Worm (Caenorhabditis elegans) whole organism, young adult: ENCODE results near the gene pals-21.

Experiments
- B0261.1 ChIP-seq: sonication (generic microtip); optimal IDR thresholded peaks from 2 replicates; lab custom pipeline; 2016; ENCODE audit warnings: mild to moderate bottlenecking, missing genetic modification characterization, moderate library complexity, missing compliant biosample characterization
- D2030.7 ChIP-seq: fragments of 200-800 bp; sonication (Bioruptor generic); IDR thresholded peaks from 2 replicates; pipeline ENCODE4 v1.3.6; 2022; ENCODE audit warnings: missing genetic modification reagents, missing genetic modification characterization, missing compliant biosample characterization
- F10E7.11 ChIP-seq: sonication (generic microtip); optimal IDR thresholded peaks from 2 replicates; lab custom pipeline; 2017; ENCODE audit warnings: mild to moderate bottlenecking, missing genetic modification characterization, moderate library complexity, missing compliant biosample characterization
- F22D6.2 ChIP-seq: sonication (generic microtip); optimal IDR thresholded peaks from 2 replicates; lab custom pipeline; 2016; ENCODE audit warnings: mild to moderate bottlenecking, missing genetic modification characterization, missing compliant biosample characterization
- F37B4.10 ChIP-seq: fragments of 200-800 bp; sonication (Bioruptor generic); IDR thresholded peaks from 2 replicates; pipeline ENCODE4 v1.3.6; 2022; ENCODE audit warnings: missing genetic modification characterization, missing compliant biosample characterization
- K11D2.4 ChIP-seq: fragments of 200-800 bp; sonication (Bioruptor generic); IDR thresholded peaks from 2 replicates; pipeline ENCODE4 v1.3.6; 2022; ENCODE audit warnings: missing genetic modification reagents, missing genetic modification characterization, missing compliant biosample characterization
- Y56A3A.18 ChIP-seq: fragments of 200-800 bp; sonication (Bioruptor generic); IDR thresholded peaks from 2 replicates; pipeline ENCODE4 v1.3.6; 2022; ENCODE audit warnings: missing genetic modification reagents, missing genetic modification characterization, missing compliant biosample characterization
- akir-1 ChIP-seq: fragments of 200-800 bp; sonication (Bioruptor generic); optimal IDR thresholded peaks from 2 replicates; lab custom pipeline; 2018; ENCODE audit warnings: mild to moderate bottlenecking, missing genetic modification characterization, moderate library complexity, missing compliant biosample characterization
- aptf-2 ChIP-seq: fragments of 200-800 bp; sonication (Bioruptor generic); conservative IDR thresholded peaks from 2 replicates; pipeline ENCODE4 v1.3.6; 2022; ENCODE audit warnings: missing genetic modification reagents, missing genetic modification characterization, missing compliant biosample characterization
- atf-7 ChIP-seq: sonication (generic microtip); optimal IDR thresholded peaks from 2 replicates; lab custom pipeline; 2017; ENCODE audit warnings: mild to moderate bottlenecking, missing genetic modification characterization, missing compliant biosample characterization
- attf-5 ChIP-seq: fragments of 200-800 bp; sonication (Bioruptor generic); optimal IDR thresholded peaks from 2 replicates; lab custom pipeline; 2018; ENCODE audit warnings: mild to moderate bottlenecking, missing genetic modification characterization, missing compliant biosample characterization
- bed-2 ChIP-seq: fragments of 200-800 bp; sonication (Bioruptor generic); IDR thresholded peaks from 2 replicates; pipeline ENCODE4 v1.3.6; 2022; ENCODE audit warnings: missing genetic modification reagents, missing genetic modification characterization, missing compliant biosample characterization
- cebp-2 ChIP-seq: fragments of 200-800 bp; sonication (Bioruptor generic); IDR thresholded peaks from 2 replicates; pipeline ENCODE4 v1.3.6; 2022; ENCODE audit warnings: missing genetic modification characterization, missing compliant biosample characterization
- ceh-58 ChIP-seq: fragments of 200-800 bp; sonication (Bioruptor generic); IDR thresholded peaks from 2 replicates; pipeline ENCODE4 v1.3.6; 2022; ENCODE audit warnings: missing genetic modification characterization, missing compliant biosample characterization
- ceh-91 ChIP-seq: fragments of 200-800 bp; sonication (Bioruptor generic); IDR thresholded peaks from 2 replicates; pipeline ENCODE4 v1.3.6; 2022; ENCODE audit warnings: missing genetic modification reagents, missing genetic modification characterization, missing compliant biosample characterization
- die-1 ChIP-seq: sonication (generic microtip); optimal IDR thresholded peaks from 2 replicates; lab custom pipeline; 2016; ENCODE audit warnings: missing genotype, mild to moderate bottlenecking, missing genetic modification characterization, missing compliant biosample characterization
- efl-1 ChIP-seq: fragments of 150-350 bp; optimal IDR thresholded peaks from 2 replicates; lab custom pipeline; 2014; ENCODE audit warnings: missing biosample characterization, missing genetic modification reagents, missing genetic modification characterization
- egl-44 ChIP-seq: fragments of 200-800 bp; sonication (Bioruptor generic); IDR thresholded peaks from 2 replicates; pipeline ENCODE4 v1.3.6; 2022; ENCODE audit warnings: missing genetic modification reagents, missing genetic modification characterization, missing compliant biosample characterization
- ekl-4 ChIP-seq: fragments of 200-800 bp; sonication (Bioruptor generic); IDR thresholded peaks from 2 replicates; pipeline ENCODE4 v1.3.6; 2022; ENCODE audit warnings: missing genetic modification reagents, missing genetic modification characterization, missing compliant biosample characterization
- ets-4 ChIP-seq: fragments of 200-800 bp; sonication (Bioruptor generic); optimal IDR thresholded peaks from 2 replicates; lab custom pipeline; 2018; ENCODE audit warnings: mild to moderate bottlenecking, missing genetic modification characterization, missing compliant biosample characterization
- him-1 ChIP-seq: sonication (generic microtip); optimal IDR thresholded peaks from 2 replicates; lab custom pipeline; 2016; ENCODE audit warnings: missing genotype, missing genetic modification reagents, missing genetic modification characterization, missing compliant biosample characterization
- hmg-1.2 ChIP-seq: fragments of 200-800 bp; sonication (Bioruptor generic); IDR thresholded peaks from 2 replicates; pipeline ENCODE4 v1.3.6; 2022; ENCODE audit warnings: missing genetic modification reagents, missing genetic modification characterization, missing compliant biosample characterization
- hrde-1 ChIP-seq: sonication (generic microtip); optimal IDR thresholded peaks from 2 replicates; lab custom pipeline; 2016; ENCODE audit warnings: missing genetic modification characterization, mild to moderate bottlenecking, missing compliant biosample characterization, moderate library complexity, missing genotype, missing genetic modification reagents, borderline replicate concordance
- lin-40 ChIP-seq: sonication (generic microtip); optimal IDR thresholded peaks from 2 replicates; lab custom pipeline; 2016; ENCODE audit warnings: missing genetic modification characterization, mild to moderate bottlenecking, missing compliant biosample characterization, missing genotype, missing genetic modification reagents
- lin-54 ChIP-seq: fragments of 200-800 bp; sonication (Bioruptor generic); optimal IDR thresholded peaks from 2 replicates; lab custom pipeline; 2018; ENCODE audit warnings: mild to moderate bottlenecking, missing genetic modification characterization, missing compliant biosample characterization
- lsl-1 ChIP-seq: fragments of 200-800 bp; sonication (Bioruptor generic); optimal IDR thresholded peaks from 2 replicates; lab custom pipeline; 2018; ENCODE audit warnings: mild to moderate bottlenecking, missing genetic modification characterization, moderate library complexity, missing compliant biosample characterization
- mcd-1 ChIP-seq: fragments of 200-800 bp; sonication (Bioruptor generic); IDR thresholded peaks from 2 replicates; pipeline ENCODE4 v1.3.6; 2022; ENCODE audit warnings: missing genetic modification reagents, missing genetic modification characterization, missing compliant biosample characterization
- mel-28 ChIP-seq: sonication (generic microtip); optimal IDR thresholded peaks from 2 replicates; lab custom pipeline; 2016; ENCODE audit warnings: borderline replicate concordance, mild to moderate bottlenecking, missing genetic modification characterization, missing compliant biosample characterization
- mes-4 ChIP-seq: sonication (generic microtip); optimal IDR thresholded peaks from 2 replicates; lab custom pipeline; 2016; ENCODE audit warnings: missing genotype, missing genetic modification characterization, missing compliant biosample characterization
- mxl-1 ChIP-seq: sonication (generic microtip); optimal IDR thresholded peaks from 2 replicates; lab custom pipeline; 2016; ENCODE audit warnings: missing genetic modification characterization, missing compliant biosample characterization
- nhr-120 ChIP-seq: fragments of 200-800 bp; sonication (Bioruptor generic); IDR thresholded peaks from 2 replicates; pipeline ENCODE4 v1.3.6; 2022; ENCODE audit warnings: missing genetic modification characterization, missing compliant biosample characterization
- nhr-80 ChIP-seq: sonication (generic microtip); optimal IDR thresholded peaks from 2 replicates; lab custom pipeline; 2016; ENCODE audit warnings: missing genetic modification characterization, missing compliant biosample characterization
- repo-1 ChIP-seq: sonication (generic microtip); optimal IDR thresholded peaks from 2 replicates; lab custom pipeline; 2017; ENCODE audit warnings: mild to moderate bottlenecking, missing genetic modification characterization, missing compliant biosample characterization
- snpc-1.1 ChIP-seq: sonication (generic microtip); optimal IDR thresholded peaks from 2 replicates; lab custom pipeline; 2017; ENCODE audit warnings: missing genetic modification characterization, mild to moderate bottlenecking, missing compliant biosample characterization, antibody characterized with exemption, moderate library complexity, missing genotype, missing genetic modification reagents; ENCODE audit not compliant: insufficient read depth
- snpc-4 ChIP-seq, 5 experiments: fragments of 150-350 bp in 1 of 5; sonication (generic microtip) in 4 of 5; optimal IDR thresholded peaks; 2 replicates each; lab custom pipeline; 2014 to 2018; ENCODE audit warnings: missing genetic modification characterization in 5 of 5, missing biosample characterization in 3 of 5, antibody characterized with exemption in 2 of 5, mild to moderate bottlenecking in 2 of 5, missing compliant biosample characterization in 2 of 5, missing genotype in 2 of 5, moderate library complexity in 2 of 5, missing genetic modification reagents in 1 of 5
- sptf-2 ChIP-seq: fragments of 200-800 bp; sonication (Bioruptor generic); optimal IDR thresholded peaks from 2 replicates; lab custom pipeline; 2018; ENCODE audit warnings: mild to moderate bottlenecking, missing genetic modification characterization, missing compliant biosample characterization
- tbp1 ChIP-seq: fragments of 200-800 bp; sonication (Bioruptor generic); optimal IDR thresholded peaks from 2 replicates; lab custom pipeline; 2018; ENCODE audit warnings: mild to moderate bottlenecking, missing genetic modification characterization, missing compliant biosample characterization
- tbx-9 ChIP-seq: sonication (generic microtip); optimal IDR thresholded peaks from 2 replicates; lab custom pipeline; 2016; ENCODE audit warnings: borderline replicate concordance, missing genetic modification characterization, inconsistent platforms, missing compliant biosample characterization
- zfh-2 ChIP-seq: fragments of 200-800 bp; sonication (Bioruptor generic); conservative IDR thresholded peaks from 2 replicates; pipeline ENCODE4 v1.3.6; 2022; ENCODE audit warnings: missing genetic modification reagents, missing genetic modification characterization, missing compliant biosample characterization

Gene pals-21

DNA sequence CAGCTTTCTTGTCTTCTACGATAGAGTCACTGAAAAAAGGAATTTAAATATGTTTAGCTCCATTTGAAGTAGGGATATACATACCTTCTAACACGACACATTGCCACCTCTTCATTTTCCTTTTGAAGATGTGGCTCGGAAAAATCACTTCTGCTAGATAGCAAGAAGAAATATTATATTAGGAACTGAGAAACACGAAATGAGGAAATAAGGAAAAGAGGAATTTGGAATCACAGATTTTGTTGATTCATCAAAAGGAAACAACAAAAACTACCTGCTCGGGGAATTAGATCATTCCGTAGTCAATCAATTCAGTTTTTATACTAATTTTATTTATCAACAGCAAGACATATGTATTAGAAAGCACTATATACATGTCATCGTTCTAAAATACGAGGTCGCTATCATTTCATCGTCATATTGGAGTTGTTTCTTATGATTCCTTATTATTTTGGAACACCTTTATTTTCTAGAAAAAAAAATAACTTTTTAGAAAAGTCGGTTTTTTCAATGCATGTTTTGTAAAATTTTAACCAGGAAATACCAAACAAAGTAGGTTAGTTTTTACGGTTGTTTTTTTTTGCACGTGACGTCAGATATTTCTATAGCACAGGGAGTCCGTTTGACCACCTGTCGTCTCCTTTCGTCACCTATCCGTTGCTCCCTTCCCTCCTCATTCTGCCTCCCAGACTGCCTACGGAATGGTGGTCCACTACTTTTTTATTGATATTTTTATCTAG, at the start of gene pals-21, which contains the start of gene Y82E9BR.6:
Gene pals-21, minus strand, starts transcription at position 101 of the 740 bp plus-strand sequence.
Gene Y82E9BR.6, plus strand, starts transcription at position 690 of the 740 bp plus-strand sequence.
- TF ChIP-seq D2030.7 (GFP tag; lab: Robert Waterston, UW), result no peak
- no peak for TF ChIP-seq lin-54
- no peak for TF ChIP-seq nhr-80 (tag; lab: Kevin White, UChicago)
- 0 out of 2 replicates have a peak, but pooled peaks have one; percentile 8 for TF ChIP-seq cebp-2 (GFP tag; lab: Robert Waterston, UW)
- TF ChIP-seq F10E7.11 (tag; lab: Kevin White, UChicago), result no peak

ce11 chrIII:1429920-1430437, 49.5 kb upstream of the pals-21 start:
- TF ChIP-seq mel-28 (tag; lab: Kevin White, UChicago), result no peak
- no peak for TF ChIP-seq nhr-120 (GFP tag; lab: Robert Waterston, UW)
- TF ChIP-seq hmg-1.2, result peak; percentile 94

- TF ChIP-seq lin-54 (peak; percentile 82), efl-1 (GFP tag; lab: Kevin White, UChicago) (peak; percentile 45), lsl-1 (GFP tag; lab: Kevin White, UChicago) (peak; percentile 9), K11D2.4 (GFP tag; lab: Robert Waterston, UW) (no peak), nhr-120 (GFP tag; lab: Robert Waterston, UW) (no peak), zfh-2 (no peak), mcd-1 (GFP tag; lab: Robert Waterston, UW) (peak; percentile 81)
These were observed 48.8 kb upstream of the pals-21 start for ce11 chrIII:1429275-1429674.

ce11 chrIII:1428448-1428847, 48.0 kb upstream of the pals-21 start:
- TF ChIP-seq bed-2 (no peak), sptf-2 (GFP tag; lab: Kevin White, UChicago) (no peak), ceh-91 (GFP tag; lab: Robert Waterston, UW) (no peak), B0261.1 (tag; lab: Kevin White, UChicago) (no peak), ceh-58 (no peak), aptf-2 (GFP tag; lab: Robert Waterston, UW) (no peak), him-1 (tag; lab: Kevin White, UChicago) (no peak), mes-4 (tag; lab: Kevin White, UChicago) (no peak), efl-1 (GFP tag; lab: Kevin White, UChicago) (peak; percentile 14), F37B4.10 (no peak), snpc-4 (GFP tag; optimal IDR thresholded peaks at IDR 0.05; lab: Kevin White, UChicago) (no peak), snpc-4 (tag; optimal IDR thresholded peaks at IDR 0.05; lab: Kevin White, UChicago) (no peak), hrde-1 (tag; lab: Kevin White, UChicago) (no peak), akir-1 (GFP tag; lab: Kevin White, UChicago) (no peak), cebp-2 (GFP tag; lab: Robert Waterston, UW) (no peak), repo-1 (tag; lab: Kevin White, UChicago) (no peak), lin-54 (peak; percentile 72), nhr-80 (tag; lab: Kevin White, UChicago) (no peak), ekl-4 (no peak), lin-40 (tag; lab: Kevin White, UChicago) (no peak), attf-5 (GFP tag; lab: Kevin White, UChicago) (no peak), F22D6.2 (tag; lab: Kevin White, UChicago) (no peak), atf-7 (tag; lab: Kevin White, UChicago) (no peak), ets-4 (GFP tag; lab: Kevin White, UChicago) (no peak), mxl-1 (tag; lab: Kevin White, UChicago) (no peak), tbx-9 (tag; lab: Kevin White, UChicago) (no peak), Y56A3A.18 (GFP tag; lab: Robert Waterston, UW) (no peak), egl-44 (GFP tag; lab: Robert Waterston, UW) (no peak), snpc-1.1 (tag; lab: Kevin White, UChicago) (no peak), die-1 (no peak), tbp1 (GFP tag; lab: Kevin White, UChicago) (no peak), mcd-1 (GFP tag; lab: Robert Waterston, UW) (peak; percentile 61), D2030.7 (GFP tag; lab: Robert Waterston, UW) (0 out of 2 replicates have a peak, but pooled peaks have one; percentile 19)
